Worm (Caenorhabditis elegans) whole organism, mixed stage, embryonic: ENCODE data around the gene ZC239.4.

Source experiments
- M03D4.4 ChIP-seq: sonication (generic microtip); optimal IDR thresholded peaks from 2 replicates; lab custom pipeline; 2017; ENCODE audit warnings: mild to moderate bottlenecking, missing genetic modification characterization, missing compliant biosample characterization
- bed-3 ChIP-seq: fragments of 200-800 bp; sonication (Bioruptor generic); optimal IDR thresholded peaks from 3 replicates; lab custom pipeline; 2018; ENCODE audit warnings: mild to moderate bottlenecking, missing genetic modification characterization, moderate library complexity, missing compliant biosample characterization
- blmp-1 ChIP-seq: fragments of 150-350 bp; optimal IDR thresholded peaks from 2 replicates; lab custom pipeline; 2014; ENCODE audit warnings: missing biosample characterization, missing genetic modification characterization
- ceh-43 ChIP-seq: fragments of 200-800 bp; sonication (Bioruptor generic); optimal IDR thresholded peaks from 2 replicates; lab custom pipeline; 2018; ENCODE audit warnings: mild to moderate bottlenecking, missing genetic modification characterization, moderate library complexity, missing compliant biosample characterization
- ceh-83 ChIP-seq: fragments of 200-800 bp; sonication (Bioruptor generic); optimal IDR thresholded peaks from 2 replicates; lab custom pipeline; 2018; ENCODE audit warnings: mild to moderate bottlenecking, missing genetic modification characterization, missing compliant biosample characterization
- ces-1 ChIP-seq: fragments of 150-350 bp; optimal IDR thresholded peaks from 2 replicates; lab custom pipeline; 2014; ENCODE audit warnings: missing biosample characterization, missing genetic modification reagents, missing genetic modification characterization
- cnd-1 ChIP-seq: fragments of 200-800 bp; sonication (Bioruptor generic); optimal IDR thresholded peaks from 2 replicates; lab custom pipeline; 2018; ENCODE audit warnings: mild to moderate bottlenecking, missing genetic modification characterization, missing compliant biosample characterization
- elt-1 ChIP-seq: sonication (generic microtip); optimal IDR thresholded peaks from 2 replicates; lab custom pipeline; 2017; ENCODE audit warnings: missing genetic modification characterization, mild to moderate bottlenecking, missing compliant biosample characterization, antibody characterized with exemption, moderate library complexity, borderline replicate concordance; ENCODE audit not compliant: insufficient read depth
- elt-3 ChIP-seq: fragments of 150-350 bp; optimal IDR thresholded peaks from 2 replicates; lab custom pipeline; 2014; ENCODE audit warnings: missing biosample characterization, missing genetic modification characterization
- flh-1 ChIP-seq: fragments of 200-800 bp; sonication (Bioruptor generic); optimal IDR thresholded peaks from 2 replicates; lab custom pipeline; 2018; ENCODE audit warnings: mild to moderate bottlenecking, missing genetic modification characterization, moderate library complexity, missing compliant biosample characterization
- lin-13 ChIP-seq: fragments of 150-350 bp; optimal IDR thresholded peaks from 2 replicates; lab custom pipeline; 2014; ENCODE audit warnings: missing biosample characterization, missing genetic modification characterization
- lin-32 ChIP-seq: fragments of 200-800 bp; sonication (Bioruptor generic); optimal IDR thresholded peaks from 2 replicates; lab custom pipeline; 2018; ENCODE audit warnings: mild to moderate bottlenecking, missing genetic modification characterization, missing compliant biosample characterization
- mab-5 ChIP-seq: fragments of 150-350 bp; optimal IDR thresholded peaks from 2 replicates; lab custom pipeline; 2014; ENCODE audit warnings: missing biosample characterization, missing genetic modification characterization
- mep-1 ChIP-seq: fragments of 150-350 bp; optimal IDR thresholded peaks from 2 replicates; lab custom pipeline; 2017; ENCODE audit warnings: missing biosample characterization, missing genetic modification reagents, missing genetic modification characterization, inconsistent platforms
- mls-2 ChIP-seq: sonication (generic microtip); optimal IDR thresholded peaks from 2 replicates; lab custom pipeline; 2016; ENCODE audit warnings: mild to moderate bottlenecking, missing genetic modification characterization, moderate library complexity, missing compliant biosample characterization
- nhr-2 ChIP-seq: fragments of 150-350 bp; optimal IDR thresholded peaks from 2 replicates; lab custom pipeline; 2014; ENCODE audit warnings: missing biosample characterization, missing genetic modification characterization
- nhr-237 ChIP-seq: fragments of 150-350 bp; optimal IDR thresholded peaks from 2 replicates; lab custom pipeline; 2014; ENCODE audit warnings: missing biosample characterization, missing genetic modification characterization
- nhr-76 ChIP-seq: sonication (generic microtip); optimal IDR thresholded peaks from 2 replicates; lab custom pipeline; 2017; ENCODE audit warnings: missing biosample characterization, missing genetic modification characterization
- pha-4 ChIP-seq: fragments of 150-350 bp; optimal IDR thresholded peaks from 2 replicates; lab custom pipeline; 2018; ENCODE audit warnings: missing biosample characterization, missing genetic modification reagents, missing genetic modification characterization
- sem-2 ChIP-seq: fragments of 200-800 bp; sonication (Bioruptor generic); optimal IDR thresholded peaks from 2 replicates; lab custom pipeline; 2018; ENCODE audit warnings: mild to moderate bottlenecking, missing genetic modification characterization, missing compliant biosample characterization
- snpc-4 ChIP-seq: fragments of 150-350 bp; optimal IDR thresholded peaks from 2 replicates; lab custom pipeline; 2014; ENCODE audit warnings: missing biosample characterization, missing genetic modification characterization
- sptf-1 ChIP-seq: sonication (generic microtip); optimal IDR thresholded peaks from 2 replicates; lab custom pipeline; 2017; ENCODE audit warnings: mild to moderate bottlenecking, missing genetic modification characterization, moderate library complexity, missing compliant biosample characterization
- tbx-8 ChIP-seq: fragments of 200-800 bp; sonication (Bioruptor generic); optimal IDR thresholded peaks from 2 replicates; lab custom pipeline; 2018; ENCODE audit warnings: mild to moderate bottlenecking, missing genetic modification characterization, moderate library complexity, missing compliant biosample characterization
- unc-120 ChIP-seq: sonication (generic microtip); optimal IDR thresholded peaks from 2 replicates; lab custom pipeline; 2017; ENCODE audit warnings: missing genetic modification characterization, missing compliant biosample characterization; ENCODE audit not compliant: poor library complexity, severe bottlenecking
- unc-39 ChIP-seq: fragments of 150-350 bp; optimal IDR thresholded peaks from 2 replicates; lab custom pipeline; 2014; ENCODE audit warnings: missing biosample characterization, missing genetic modification characterization
- ztf-11 ChIP-seq: fragments of 150-350 bp; optimal IDR thresholded peaks from 2 replicates; lab custom pipeline; 2014; ENCODE audit warnings: missing biosample characterization, missing genetic modification characterization

ZC239.4 gene

DNA sequence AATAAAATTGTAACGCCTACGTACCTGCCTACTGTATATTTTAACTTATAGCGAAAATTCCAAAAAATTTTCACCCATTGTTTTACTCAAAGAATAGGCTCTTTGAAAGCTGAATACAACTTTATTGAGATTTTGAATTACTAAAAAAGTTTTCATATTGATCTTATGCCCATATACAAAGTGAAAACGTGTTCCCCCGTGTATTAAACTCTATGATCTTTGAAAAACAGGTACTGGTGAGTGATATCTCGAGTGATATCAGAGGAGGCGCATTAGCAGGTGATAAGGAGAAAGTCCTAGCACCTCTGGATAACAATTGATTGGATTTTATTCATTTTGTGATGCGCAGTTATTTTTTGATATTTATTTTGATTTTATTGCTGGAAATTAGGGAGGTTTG, 26.2 kb downstream of the ZC239.4 start, which contains the start of gene C17F4.3:
Gene C17F4.3 (plus strand): TSS at position 301 of the 400 bp plus-strand sequence.
- no peak for TF ChIP-seq elt-3 (tag; lab: Kevin White, UChicago)

DNA sequence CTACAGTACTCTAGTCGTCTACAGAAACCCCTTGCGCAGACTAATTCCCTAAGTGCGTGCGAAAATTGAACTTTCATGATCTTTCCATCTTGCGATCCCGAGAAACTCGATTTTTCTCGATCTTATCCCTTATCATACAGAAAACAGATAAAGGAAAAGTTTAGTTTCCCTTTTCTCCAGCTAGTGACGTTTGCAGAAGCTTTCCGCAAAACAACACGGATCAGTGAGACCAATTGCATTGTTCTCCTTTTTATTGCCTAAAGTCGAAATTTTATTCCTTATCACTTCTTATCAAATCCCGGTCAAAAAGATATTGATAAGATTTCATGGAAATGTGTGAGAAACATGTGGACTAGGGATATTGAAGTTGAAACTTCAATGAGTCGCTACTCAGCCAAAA, 27.8 kb downstream of the ZC239.4 start:
- no peak for TF ChIP-seq flh-1 (GFP tag; lab: Kevin White, UChicago)
- TF ChIP-seq elt-3 (tag; lab: Kevin White, UChicago), result peak; percentile 88
- TF ChIP-seq blmp-1 (tag; lab: Kevin White, UChicago), result peak; percentile 10

ce11 chrII:3244070-3244469, 30.1 kb downstream of the ZC239.4 start, which contains the start of gene C17F4.12:
TSS of gene C17F4.12 (minus strand) at chrII:3244170.
- TF ChIP-seq ceh-83 (GFP tag; lab: Kevin White, UChicago) (no peak), snpc-4 (tag; lab: Kevin White, UChicago) (no peak), ces-1 (no peak), mep-1 (tag; lab: Kevin White, UChicago) (no peak), nhr-237 (tag; lab: Kevin White, UChicago) (no peak), tbx-8 (GFP tag; lab: Kevin White, UChicago) (no peak), bed-3 (GFP tag; lab: Kevin White, UChicago) (no peak), cnd-1 (no peak)
- TF ChIP-seq, all 35 proteins: peak for 0

- no peak for TF ChIP-seq elt-1 (tag; lab: Kevin White, UChicago)
- no peak for TF ChIP-seq lin-32 (GFP tag; lab: Kevin White, UChicago)
- no peak for TF ChIP-seq elt-3 (tag; lab: Kevin White, UChicago)
- TF ChIP-seq snpc-4 (tag; lab: Kevin White, UChicago), result no peak
- TF ChIP-seq unc-120 (tag; lab: Kevin White, UChicago), result no peak
- TF ChIP-seq nhr-2 (tag; lab: Kevin White, UChicago), result no peak
- TF ChIP-seq ztf-11 (tag; lab: Kevin White, UChicago), result no peak
- TF ChIP-seq mls-2 (tag; lab: Kevin White, UChicago), result no peak
- TF ChIP-seq mep-1 (tag; lab: Kevin White, UChicago), result no peak
- no peak for TF ChIP-seq tbx-8 (GFP tag; lab: Kevin White, UChicago)
- TF ChIP-seq sem-2 (GFP tag; lab: Kevin White, UChicago), result no peak
- TF ChIP-seq lin-13 (tag; lab: Kevin White, UChicago), result no peak
- no peak for TF ChIP-seq bed-3 (GFP tag; lab: Kevin White, UChicago)
- TF ChIP-seq M03D4.4 (tag; lab: Kevin White, UChicago), result no peak
Observed at ce11 chrII:3244758-3245157, 30.8 kb downstream of the ZC239.4 start.

- TF ChIP-seq pha-4 (no peak), nhr-2 (tag; lab: Kevin White, UChicago) (no peak), cnd-1 (no peak), ces-1 (no peak), lin-32 (GFP tag; lab: Kevin White, UChicago) (no peak), sptf-1 (no peak)
Observed at ce11 chrII:3245836-3246235, 31.8 kb downstream of the ZC239.4 start, which contains the start of gene C17F4.7. TSS of gene C17F4.7 (minus strand) at chrII:3246015.

DNA sequence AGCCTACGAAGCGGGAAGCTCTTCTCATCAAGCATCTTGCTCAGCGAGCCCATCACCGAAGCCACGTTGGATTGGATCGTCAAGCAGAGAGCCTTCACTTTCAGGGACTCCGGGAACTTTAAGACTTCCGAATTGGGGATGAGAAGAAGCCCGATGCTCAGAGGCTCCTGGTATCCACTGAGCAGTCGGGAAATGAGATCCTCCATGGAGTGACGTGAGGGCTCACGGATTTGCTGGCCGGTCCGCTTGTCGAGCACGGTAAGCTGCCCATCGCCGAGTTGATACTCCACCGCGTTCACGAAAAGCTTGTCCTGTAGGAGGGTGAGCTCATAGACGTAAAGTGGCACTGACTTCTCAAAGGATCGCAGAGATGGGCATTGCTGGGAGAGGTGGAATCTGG, 33.6 kb downstream of the ZC239.4 start:
- TF ChIP-seq ceh-43 (GFP tag; lab: Kevin White, UChicago) (no peak), ceh-83 (GFP tag; lab: Kevin White, UChicago) (no peak), M03D4.4 (tag; lab: Kevin White, UChicago) (no peak), snpc-4 (tag; lab: Kevin White, UChicago) (no peak), elt-3 (tag; lab: Kevin White, UChicago) (no peak), unc-39 (tag; lab: Kevin White, UChicago) (no peak), sptf-1 (no peak), nhr-76 (tag; lab: Kevin White, UChicago) (no peak), mab-5 (tag; lab: Kevin White, UChicago) (no peak)
